Worm (Caenorhabditis elegans): ENCODE measurements around the gene C29F5.1.

- TF ChIP-seq him-1 (tag; optimal IDR thresholded peaks at IDR 0.05) (no peak), W03F9.2 (tag; optimal IDR thresholded peaks at IDR 0.05) (no peak), dao-5 (tag; optimal IDR thresholded peaks at IDR 0.05) (no peak)
Measured at ce11 chrII:6256024-6256423, 47.3 kb upstream of the C29F5.1 start, which contains the start of gene F13H8.5.
